Worm (Caenorhabditis elegans): ENCODE results near the gene clec-8.

The clec-8 gene

ce11 chrII:12616081-12616480 is 38.2 kb upstream of the clec-8 start, which contains the start of gene nspe-6:
nspe-6 (minus strand) TSS chrII:12616181.
- TF ChIP-seq ama-1 (optimal IDR thresholded peaks at IDR 0.05) (no peak), ceh-9 (tag; optimal IDR thresholded peaks at IDR 0.05) (no peak), nhr-11 (tag; optimal IDR thresholded peaks at IDR 0.05) (no peak), mdl-1 (tag; optimal IDR thresholded peaks at IDR 0.05) (no peak), snpc-4 (tag; optimal IDR thresholded peaks at IDR 0.05) (no peak), daf-12 (tag; optimal IDR thresholded peaks at IDR 0.05) (no peak), R02D3.7 (tag; optimal IDR thresholded peaks at IDR 0.05) (no peak), ceh-82 (tag; optimal IDR thresholded peaks at IDR 0.05) (no peak), pha-4 (tag; optimal IDR thresholded peaks at IDR 0.05) (no peak), tbx-2 (tag; optimal IDR thresholded peaks at IDR 0.05) (no peak), elt-2 (tag; optimal IDR thresholded peaks at IDR 0.05) (no peak), nhr-43 (tag; optimal IDR thresholded peaks at IDR 0.05; ENCODE audit: poor library complexity, severe bottlenecking) (no peak), nhr-76 (tag; optimal IDR thresholded peaks at IDR 0.05) (no peak), nhr-237 (tag; optimal IDR thresholded peaks at IDR 0.05) (no peak), ceh-28 (tag; optimal IDR thresholded peaks at IDR 0.05) (no peak)

ce11 chrII:12615413-12615812 is 37.6 kb upstream of the clec-8 start:
- TF ChIP-seq nhr-11 (tag; optimal IDR thresholded peaks at IDR 0.05) (no peak), nhr-43 (tag; optimal IDR thresholded peaks at IDR 0.05; ENCODE audit: poor library complexity, severe bottlenecking) (peak; percentile 91), nhr-23 (tag; optimal IDR thresholded peaks at IDR 0.05) (peak; percentile 42), skn-1 (tag; optimal IDR thresholded peaks at IDR 0.05) (no peak), nhr-76 (tag; optimal IDR thresholded peaks at IDR 0.05) (no peak)

- TF ChIP-seq pha-4 (tag; optimal IDR thresholded peaks at IDR 0.05) (no peak), unc-62 (GFP tag; optimal IDR thresholded peaks at IDR 0.05) (no peak), elt-3 (tag; optimal IDR thresholded peaks at IDR 0.05) (no peak), ama-1 (optimal IDR thresholded peaks at IDR 0.05) (no peak)
These were observed 34.4 kb upstream of the clec-8 start, which contains the start of gene nspe-4 for ce11 chrII:12612218-12612617. nspe-4 (plus strand) TSS chrII:12612518.

- TF ChIP-seq nfya-1 (tag; optimal IDR thresholded peaks at IDR 0.05; ENCODE audit: insufficient read depth) (no peak), lsy-12 (tag; optimal IDR thresholded peaks at IDR 0.05) (no peak), snpc-4 (tag; optimal IDR thresholded peaks at IDR 0.05) (no peak), lin-39 (tag; optimal IDR thresholded peaks at IDR 0.05) (no peak), elt-2 (tag; optimal IDR thresholded peaks at IDR 0.05) (no peak), mdl-1 (tag; optimal IDR thresholded peaks at IDR 0.05) (no peak), nhr-43 (tag; optimal IDR thresholded peaks at IDR 0.05; ENCODE audit: poor library complexity, severe bottlenecking) (no peak), ceh-9 (tag; optimal IDR thresholded peaks at IDR 0.05) (no peak), elt-3 (tag; optimal IDR thresholded peaks at IDR 0.05) (no peak), nhr-11 (tag; optimal IDR thresholded peaks at IDR 0.05) (no peak), fos-1 (tag; optimal IDR thresholded peaks at IDR 0.05) (no peak), aly-2 (tag; optimal IDR thresholded peaks at IDR 0.05) (no peak), fkh-2 (tag; optimal IDR thresholded peaks at IDR 0.05) (no peak), nhr-77 (tag; optimal IDR thresholded peaks at IDR 0.05) (no peak), hmg-11 (tag; optimal IDR thresholded peaks at IDR 0.05) (no peak), ceh-28 (tag; optimal IDR thresholded peaks at IDR 0.05) (no peak), unc-39 (tag; optimal IDR thresholded peaks at IDR 0.05) (no peak)
These were observed 30.8 kb upstream of the clec-8 start, which contains the start of gene Y38E10A.9 for ce11 chrII:12608653-12609052. Y38E10A.9 (plus strand) TSS chrII:12608953.

- TF ChIP-seq nhr-12 (tag; optimal IDR thresholded peaks at IDR 0.05) (no peak), unc-62 (GFP tag; optimal IDR thresholded peaks at IDR 0.05) (no peak), aly-2 (tag; optimal IDR thresholded peaks at IDR 0.05) (no peak), nhr-67 (tag; optimal IDR thresholded peaks at IDR 0.05) (no peak), ceh-82 (tag; optimal IDR thresholded peaks at IDR 0.05) (no peak), zag-1 (tag; optimal IDR thresholded peaks at IDR 0.05) (no peak), eor-1 (tag; optimal IDR thresholded peaks at IDR 0.05) (no peak), egl-5 (tag; optimal IDR thresholded peaks at IDR 0.05) (no peak), jun-1 (tag; optimal IDR thresholded peaks at IDR 0.05) (no peak), unc-39 (tag; optimal IDR thresholded peaks at IDR 0.05) (no peak), lsy-12 (tag; optimal IDR thresholded peaks at IDR 0.05) (no peak), daf-12 (tag; optimal IDR thresholded peaks at IDR 0.05) (no peak), pha-4 (tag; optimal IDR thresholded peaks at IDR 0.05) (no peak), nhr-43 (tag; optimal IDR thresholded peaks at IDR 0.05; ENCODE audit: poor library complexity, severe bottlenecking) (no peak), nhr-77 (tag; optimal IDR thresholded peaks at IDR 0.05) (no peak)
These were observed 29.0 kb upstream of the clec-8 start, which contains the start of gene Y38E10A.8 for ce11 chrII:12606900-12607299. Y38E10A.8 (plus strand) TSS chrII:12607200.

Measured in whole organism, L3 larva.